Fruit fly (Drosophila melanogaster) whole organism, embryonic: ENCODE data around the gene CG5191.

Experiments used
- Adf1 ChIP-seq: fragments of 200-800 bp; sonication (Bioruptor generic); IDR thresholded peaks from 2 replicates; pipeline ENCODE4 v1.3.6; 2022; ENCODE audit warnings: missing biosample characterization, missing genetic modification characterization
- Awh ChIP-seq: fragments of 200-800 bp; sonication (Bioruptor generic); IDR thresholded peaks from 2 replicates; pipeline ENCODE4, ENCODE4 v1.3.6; 2022; ENCODE audit warnings: missing biosample characterization, missing genetic modification characterization
- Bteb2 ChIP-seq: fragments of 200-800 bp; sonication (Bioruptor generic); optimal IDR thresholded peaks from 2 replicates; lab custom pipeline; 2016; ENCODE audit warnings: missing biosample characterization, missing genetic modification characterization
- CG10321 ChIP-seq: fragments of 200-800 bp; sonication (Bioruptor generic); IDR thresholded peaks from 2 replicates; pipeline ENCODE4 v1.3.6; 2022; ENCODE audit warnings: missing biosample characterization, missing genetic modification characterization
- CG10462 ChIP-seq: fragments of 200-800 bp; sonication (Bioruptor generic); optimal IDR thresholded peaks from 2 replicates; lab custom pipeline; 2016; ENCODE audit warnings: missing biosample characterization, missing genetic modification characterization
- CG10543 ChIP-seq: fragments of 200-800 bp; sonication (Bioruptor generic); optimal IDR thresholded peaks from 3 replicates; lab custom pipeline; 2017; ENCODE audit warnings: missing biosample characterization, mild to moderate bottlenecking, missing genetic modification characterization, moderate library complexity
- CG10565 ChIP-seq: fragments of 200-800 bp; sonication (Bioruptor generic); optimal IDR thresholded peaks from 3 replicates; lab custom pipeline; 2016; ENCODE audit warnings: missing biosample characterization, mild to moderate bottlenecking, missing genetic modification characterization
- CG10654 ChIP-seq: fragments of 200-800 bp; sonication (Bioruptor generic); optimal IDR thresholded peaks from 2 replicates; lab custom pipeline; 2016; ENCODE audit warnings: missing biosample characterization, missing genetic modification characterization
- CG12219 ChIP-seq: fragments of 200-800 bp; sonication (Bioruptor generic); optimal IDR thresholded peaks from 3 replicates; lab custom pipeline; 2018; ENCODE audit warnings: missing biosample characterization, mild to moderate bottlenecking, missing genetic modification characterization
- CG13287 ChIP-seq: fragments of 200-800 bp; sonication (Bioruptor generic); IDR thresholded peaks from 2 replicates; pipeline ENCODE4 v1.3.6; 2022; ENCODE audit warnings: missing biosample characterization, missing genetic modification characterization; ENCODE audit not compliant: partially characterized antibody
- CG15073 ChIP-seq: fragments of 200-800 bp; sonication (Bioruptor generic); optimal IDR thresholded peaks from 2 replicates; lab custom pipeline; 2016; ENCODE audit warnings: missing biosample characterization, missing genetic modification characterization
- CG16863 ChIP-seq: fragments of 200-800 bp; sonication (Bioruptor generic); optimal IDR thresholded peaks from 3 replicates; lab custom pipeline; 2016; ENCODE audit warnings: missing biosample characterization, missing genetic modification characterization
- CG17359 ChIP-seq: fragments of 200-800 bp; sonication (Bioruptor generic); optimal IDR thresholded peaks from 3 replicates; lab custom pipeline; 2018; ENCODE audit warnings: missing biosample characterization, mild to moderate bottlenecking, missing genetic modification characterization, moderate library complexity
- CG17802 ChIP-seq: fragments of 200-800 bp; sonication (Bioruptor generic); optimal IDR thresholded peaks from 2 replicates; lab custom pipeline; 2018; ENCODE audit warnings: missing biosample characterization, mild to moderate bottlenecking, missing genetic modification characterization, moderate library complexity
- CG18599 ChIP-seq: fragments of 200-800 bp; sonication (Bioruptor generic); optimal IDR thresholded peaks from 3 replicates; lab custom pipeline; 2017; ENCODE audit warnings: missing biosample characterization, missing genetic modification characterization, mild to moderate bottlenecking, moderate library complexity, missing genetic modification reagents
- CG31365 ChIP-seq: fragments of 200-800 bp; sonication (Bioruptor generic); optimal IDR thresholded peaks from 2 replicates; lab custom pipeline; 2018; ENCODE audit warnings: missing biosample characterization, mild to moderate bottlenecking, missing genetic modification characterization
- CG31388 ChIP-seq: fragments of 200-800 bp; sonication (Bioruptor generic); optimal IDR thresholded peaks from 2 replicates; lab custom pipeline; 2016; ENCODE audit warnings: missing biosample characterization, missing genetic modification characterization
- CG3163 ChIP-seq: fragments of 200-800 bp; sonication (Bioruptor generic); optimal IDR thresholded peaks from 3 replicates; lab custom pipeline; 2016; ENCODE audit warnings: missing biosample characterization, missing genetic modification characterization
- CG33213 ChIP-seq: fragments of 200-800 bp; sonication (Bioruptor generic); optimal IDR thresholded peaks from 3 replicates; lab custom pipeline; 2016; ENCODE audit warnings: missing biosample characterization, missing genetic modification characterization
- CG3407 ChIP-seq: fragments of 200-800 bp; sonication (Bioruptor generic); optimal IDR thresholded peaks from 2 replicates; lab custom pipeline; 2018; ENCODE audit warnings: missing biosample characterization, mild to moderate bottlenecking, missing genetic modification characterization
- CG6791 ChIP-seq: fragments of 200-800 bp; sonication (Bioruptor generic); IDR thresholded peaks from 3 replicates; pipeline ENCODE4 v1.3.6; 2022; ENCODE audit warnings: missing biosample characterization, missing genetic modification characterization; ENCODE audit not compliant: partially characterized antibody
- CG8478 ChIP-seq: fragments of >200 bp; optimal IDR thresholded peaks from 2 replicates; lab custom pipeline; 2018
- CG9609 ChIP-seq: fragments of 200-800 bp; sonication (Bioruptor generic); optimal IDR thresholded peaks from 3 replicates; lab custom pipeline; 2016; ENCODE audit warnings: missing biosample characterization, missing genetic modification characterization
- Dad ChIP-seq: fragments of 200-800 bp; sonication (Bioruptor generic); optimal IDR thresholded peaks from 3 replicates; lab custom pipeline; 2016; ENCODE audit warnings: missing biosample characterization, missing genetic modification characterization
- Dek ChIP-seq: fragments of 200-800 bp; sonication (Bioruptor generic); optimal IDR thresholded peaks from 3 replicates; lab custom pipeline; 2019; ENCODE audit warnings: missing biosample characterization, mild to moderate bottlenecking, missing genetic modification characterization, moderate library complexity
- E2f1 ChIP-seq: fragments of 200-800 bp; sonication (Bioruptor generic); IDR thresholded peaks from 2 replicates; pipeline ENCODE4 v1.3.6; 2022; ENCODE audit warnings: missing biosample characterization, missing genetic modification characterization
- Elba2 ChIP-seq: fragments of 200-800 bp; sonication (Bioruptor generic); optimal IDR thresholded peaks from 3 replicates; lab custom pipeline; 2016; ENCODE audit warnings: missing biosample characterization, missing genetic modification characterization
- Ets65A ChIP-seq: fragments of 200-800 bp; sonication (Bioruptor generic); peaks from one replicate; lab custom pipeline; 2016; ENCODE audit warnings: missing biosample characterization, missing genetic modification characterization
- Gsc ChIP-seq: fragments of 200-800 bp; sonication (Bioruptor generic); IDR thresholded peaks from 2 replicates; pipeline ENCODE4 v1.3.6; 2022; ENCODE audit warnings: missing biosample characterization, missing genetic modification characterization
- HmgD ChIP-seq: fragments of 200-800 bp; sonication (Bioruptor generic); optimal IDR thresholded peaks from 3 replicates; lab custom pipeline; 2016; ENCODE audit warnings: missing biosample characterization, missing genetic modification characterization
- Six4 ChIP-seq: fragments of 200-800 bp; sonication (Bioruptor generic); optimal IDR thresholded peaks from 2 replicates; lab custom pipeline; 2016; ENCODE audit warnings: missing biosample characterization, missing genetic modification characterization
- Sox100B ChIP-seq: fragments of 200-800 bp; sonication (Bioruptor generic); optimal IDR thresholded peaks from 3 replicates; lab custom pipeline; 2018; ENCODE audit warnings: missing biosample characterization, mild to moderate bottlenecking, missing genetic modification characterization
- Taf1 ChIP-seq: fragments of 200-800 bp; sonication (Bioruptor generic); IDR thresholded peaks from 2 replicates; pipeline ENCODE4 v1.3.6; 2022; ENCODE audit warnings: missing biosample characterization, missing genetic modification characterization
- Tbp ChIP-seq: fragments of >200 bp; optimal IDR thresholded peaks from 2 replicates; lab custom pipeline; 2018; ENCODE audit warnings: missing biosample characterization, missing genetic modification characterization
- ab ChIP-seq: fragments of 200-800 bp; sonication (Bioruptor generic); optimal IDR thresholded peaks from 2 replicates; lab custom pipeline; 2016; ENCODE audit warnings: missing biosample characterization, missing genetic modification characterization
- chif ChIP-seq, 2 experiments: fragments of 200-800 bp; sonication (Bioruptor generic); optimal IDR thresholded peaks; 3 replicates each; lab custom pipeline; 2016; ENCODE audit warnings: missing biosample characterization in 2 of 2, missing genetic modification characterization in 2 of 2
- dan ChIP-seq: fragments of 200-800 bp; sonication (Bioruptor generic); IDR thresholded peaks from 2 replicates; pipeline ENCODE4 v1.3.6; 2022; ENCODE audit warnings: missing biosample characterization, missing genetic modification characterization
- dpn ChIP-seq, 2 experiments: fragments of 200-800 bp; sonication (Bioruptor generic); optimal IDR thresholded peaks; 3 replicates each; lab custom pipeline; 2016; ENCODE audit warnings: missing biosample characterization in 2 of 2, missing genetic modification characterization in 2 of 2
- dysf ChIP-seq: fragments of 200-800 bp; sonication (Bioruptor generic); IDR thresholded peaks from 3 replicates; pipeline ENCODE4 v1.3.6; 2022; ENCODE audit warnings: missing biosample characterization, missing genetic modification characterization
- gfzf ChIP-seq: fragments of 200-800 bp; sonication (Bioruptor generic); optimal IDR thresholded peaks from 2 replicates; lab custom pipeline; 2016; ENCODE audit warnings: missing biosample characterization, mild to moderate bottlenecking, missing genetic modification characterization, moderate library complexity
- grn ChIP-seq: fragments of 200-800 bp; sonication (Bioruptor generic); optimal IDR thresholded peaks from 3 replicates; lab custom pipeline; 2017; ENCODE audit warnings: missing biosample characterization, missing genetic modification characterization
- hbn ChIP-seq: fragments of 200-800 bp; sonication (Bioruptor generic); IDR thresholded peaks from 2 replicates; pipeline ENCODE4 v1.3.6; 2022; ENCODE audit warnings: missing biosample characterization, missing genetic modification characterization; ENCODE audit not compliant: partially characterized antibody
- ind ChIP-seq: fragments of 200-800 bp; sonication (Bioruptor generic); optimal IDR thresholded peaks from 3 replicates; lab custom pipeline; 2016; ENCODE audit warnings: missing biosample characterization, missing genetic modification characterization
- klu ChIP-seq: fragments of 200-800 bp; sonication (Bioruptor generic); IDR thresholded peaks from 2 replicates; pipeline ENCODE4 v1.3.6; 2022; ENCODE audit warnings: missing biosample characterization, missing genetic modification characterization
- nom ChIP-seq: fragments of 200-800 bp; sonication (Bioruptor generic); optimal IDR thresholded peaks from 2 replicates; lab custom pipeline; 2017; ENCODE audit warnings: missing biosample characterization, missing genetic modification characterization, mild to moderate bottlenecking, moderate library complexity, missing genetic modification reagents
- sd ChIP-seq: fragments of 200-800 bp; sonication (Bioruptor generic); optimal IDR thresholded peaks from 3 replicates; lab custom pipeline; 2018; ENCODE audit warnings: missing biosample characterization, mild to moderate bottlenecking, missing genetic modification characterization, moderate library complexity
- sima ChIP-seq: fragments of 200-800 bp; sonication (Bioruptor generic); optimal IDR thresholded peaks from 2 replicates; lab custom pipeline; 2016; ENCODE audit warnings: missing biosample characterization, missing genetic modification characterization
- ttk ChIP-seq: fragments of 200-800 bp; sonication (Bioruptor generic); IDR thresholded peaks from 2 replicates; pipeline ENCODE4 v2.1.2; 2022; ENCODE audit warnings: missing biosample characterization, missing genetic modification characterization
- unc-4 ChIP-seq: fragments of 200-800 bp; sonication (Bioruptor generic); IDR thresholded peaks from 2 replicates; pipeline ENCODE4 v1.3.6; 2022; ENCODE audit warnings: missing biosample characterization, missing genetic modification characterization; ENCODE audit not compliant: partially characterized antibody
- vvl ChIP-seq: fragments of 200-800 bp; sonication (Bioruptor generic); IDR thresholded peaks from 2 replicates; pipeline ENCODE4 v1.3.6; 2022; ENCODE audit warnings: missing biosample characterization, missing genetic modification characterization
- z ChIP-seq: fragments of 200-800 bp; sonication (Bioruptor generic); IDR thresholded peaks from 3 replicates; pipeline ENCODE4 v1.3.6; 2022; ENCODE audit warnings: missing biosample characterization, missing genetic modification characterization

The CG5191 gene

DNA sequence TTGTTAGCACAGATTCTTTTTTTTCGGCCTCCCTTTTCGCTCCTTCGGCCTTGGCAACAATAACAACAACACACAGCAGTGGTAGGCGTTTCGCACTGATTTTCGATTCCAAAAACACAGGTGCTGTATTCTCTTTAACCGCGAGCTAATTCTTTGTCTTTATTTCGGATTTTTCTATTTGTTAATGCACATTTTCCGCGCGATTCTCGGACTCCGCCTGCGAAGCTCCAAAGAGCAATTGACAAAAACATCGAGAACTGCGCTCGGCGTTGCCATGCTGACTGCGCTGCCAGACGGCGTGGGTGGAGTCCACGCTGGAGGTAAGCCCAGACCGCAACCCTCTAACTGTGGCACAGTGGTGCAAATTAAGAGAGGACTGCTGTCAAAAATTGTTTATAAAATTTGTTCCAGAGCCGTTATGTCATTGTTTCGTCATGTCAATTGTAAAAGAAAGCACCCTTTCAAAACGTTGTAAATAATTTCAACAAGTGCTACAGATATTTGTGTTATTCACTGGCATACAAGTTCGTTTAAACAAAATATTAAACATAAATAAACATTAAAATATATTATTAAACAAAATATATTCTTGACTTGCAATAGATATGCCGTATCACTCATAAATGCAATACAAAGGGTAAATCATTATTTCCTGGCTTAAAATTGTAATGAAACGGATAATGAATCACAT is 3.1 kb upstream of the CG5191 start, which contains the start of the genes DPCoAC and CG5180 (continued):
- TF ChIP-seq CG10543 (GFP tag; lab: Kevin White, UChicago), result peak; percentile 77
- TF ChIP-seq CG3163, result peak; percentile 76
- no peak for TF ChIP-seq sd (tag; lab: Kevin White, UChicago)
- TF ChIP-seq CG16863 (GFP tag; lab: Kevin White, UChicago), result peak; percentile 51
- peak; percentile 7 for TF ChIP-seq CG15073 (GFP tag; lab: Kevin White, UChicago)
- TF ChIP-seq unc-4, result peak; percentile 50
- no peak for TF ChIP-seq CG10565 (GFP tag; lab: Kevin White, UChicago)
- TF ChIP-seq hbn, result peak; percentile 49
- peak; percentile 30 to 64 for TF ChIP-seq chif (GFP tag; optimal IDR thresholded peaks at IDR 0.05; lab: Kevin White, UChicago)
- no peak for TF ChIP-seq sima (GFP tag; lab: Kevin White, UChicago)
- TF ChIP-seq E2f1 (GFP tag; lab: Robert Waterston, UW), result peak; percentile 52
- TF ChIP-seq Tbp (GFP tag; lab: Kevin White, UChicago), result no peak
- peak; percentile 69 for TF ChIP-seq CG33213 (GFP tag; lab: Kevin White, UChicago)
- TF ChIP-seq CG17359 (tag; lab: Kevin White, UChicago), result peak; percentile 56
- peak; percentile 73 for TF ChIP-seq dysf (GFP tag; lab: Robert Waterston, UW)
- TF ChIP-seq CG6791, result peak; percentile 80
- no peak for TF ChIP-seq CG31365 (tag; lab: Kevin White, UChicago)
- TF ChIP-seq CG9609, result peak; percentile 74
- peak; percentile 49; the same call in 1 of the 2 replicates for TF ChIP-seq CG10321 (GFP tag; lab: Robert Waterston, UW)
- TF ChIP-seq Awh (GFP tag; lab: Robert Waterston, UW), result peak; percentile 69
- TF ChIP-seq gfzf (GFP tag; lab: Kevin White, UChicago), result peak; percentile 47
- TF ChIP-seq CG18599 (GFP tag; lab: Kevin White, UChicago), result peak; percentile 38
- TF ChIP-seq grn (GFP tag; lab: Kevin White, UChicago), result no peak
- peak; percentile 61 for TF ChIP-seq Dek (tag; lab: Kevin White, UChicago)
- peak; percentile 58 for TF ChIP-seq Dad (GFP tag; lab: Kevin White, UChicago)
- no peak for TF ChIP-seq CG8478 (lab: Kevin White, UChicago)
- peak; percentile 68 to 73 for TF ChIP-seq dpn (GFP tag; optimal IDR thresholded peaks at IDR 0.05; lab: Kevin White, UChicago)
- TF ChIP-seq CG31388 (GFP tag; lab: Kevin White, UChicago), result peak; percentile 30
- TF ChIP-seq CG10462 (GFP tag; lab: Kevin White, UChicago), result no peak
- TF ChIP-seq klu (GFP tag; lab: Robert Waterston, UW), result peak; percentile 87
- peak; percentile 5 for TF ChIP-seq CG17802 (tag; lab: Kevin White, UChicago)
- TF ChIP-seq Six4, result peak; percentile 60
- peak; percentile 83 for TF ChIP-seq Adf1 (GFP tag; lab: Robert Waterston, UW)
- TF ChIP-seq CG10654, result peak; percentile 63
- peak; percentile 37 for TF ChIP-seq Elba2 (GFP tag; lab: Kevin White, UChicago)
- peak; percentile 35; the same call in 1 of the 2 replicates for TF ChIP-seq Taf1
- peak; percentile 48 for TF ChIP-seq nom (GFP tag; lab: Kevin White, UChicago)
- TF ChIP-seq ttk, result peak; percentile 24; the same call in 1 of the 2 replicates
- peak; percentile 80; the same call in 1 of the 2 replicates for TF ChIP-seq vvl (GFP tag; lab: Robert Waterston, UW)
- TF ChIP-seq Bteb2, result peak; percentile 37
- no peak for TF ChIP-seq z (GFP tag; lab: Robert Waterston, UW)
- peak; percentile 95 for TF ChIP-seq Ets65A (GFP tag; lab: Kevin White, UChicago)
- TF ChIP-seq dan, result no peak
- TF ChIP-seq HmgD (GFP tag; lab: Kevin White, UChicago), result peak; percentile 92
- peak; percentile 5 for TF ChIP-seq ab
- peak; percentile 72 for TF ChIP-seq ind (GFP tag; lab: Kevin White, UChicago)
- TF ChIP-seq Gsc (GFP tag; lab: Robert Waterston, UW), result no peak
- peak; percentile 36 for TF ChIP-seq CG12219 (GFP tag; lab: Kevin White, UChicago)
- TF ChIP-seq CG13287 (GFP tag; lab: Robert Waterston, UW), result peak; percentile 52
- TF ChIP-seq Sox100B (GFP tag; lab: Kevin White, UChicago), result peak; percentile 48
- TF ChIP-seq CG3407 (GFP tag; lab: Kevin White, UChicago), result no peak
